Worm (Caenorhabditis elegans): Measurements from ENCODE around the gene srx-108.

ce11 chrII:3743684-3744200, 38.3 kb downstream of the srx-108 start, which contains the start of gene nta-1:
- TF ChIP-seq nhr-11 (tag; optimal IDR thresholded peaks at IDR 0.05) (no peak), pha-4 (tag; optimal IDR thresholded peaks at IDR 0.05) (no peak), nhr-232 (tag; optimal IDR thresholded peaks at IDR 0.05) (no peak), elt-2 (tag; optimal IDR thresholded peaks at IDR 0.05) (no peak)
